Fruit fly (Drosophila melanogaster): ENCODE results near the gene CG12535.
A peak's percentile ranks its signal among the peaks of the same experiment; 100 is the strongest.

CG12535 gene

DNA sequence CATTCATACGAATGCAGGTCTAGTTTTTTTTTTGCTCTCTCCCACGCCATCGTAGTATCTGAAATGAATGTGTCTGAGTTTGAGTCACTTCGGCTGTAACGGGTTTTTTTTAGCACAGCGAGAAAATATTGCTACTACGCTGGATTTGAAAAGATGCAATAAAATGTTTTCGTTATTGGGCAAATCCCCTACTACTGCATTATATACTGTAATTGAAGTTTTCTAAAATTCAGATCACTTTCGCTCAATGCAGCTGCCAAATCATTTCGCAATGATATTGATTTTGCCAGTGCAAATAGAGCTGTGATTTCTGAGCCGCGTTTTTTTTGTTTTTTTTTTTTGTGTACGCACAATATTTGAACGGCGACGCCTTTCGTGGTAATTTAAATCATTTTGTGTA is 15.8 kb downstream of the CG12535 start (continued):
- no peak for TF ChIP-seq bigmax (GFP tag; optimal IDR thresholded peaks at IDR 0.05)
- TF ChIP-seq CG7963 (GFP tag; IDR thresholded peaks at IDR 0.05; ENCODE audit: partially characterized antibody) = no peak
- no peak for TF ChIP-seq CG17829 (tag; optimal IDR thresholded peaks at IDR 0.05)
- TF ChIP-seq Dip2 (GFP tag; IDR thresholded peaks at IDR 0.05) = no peak
- TF ChIP-seq tgo (GFP tag; IDR thresholded peaks at IDR 0.05) = peak; percentile 53; the same call in 2 of the 3 replicates
- no peak for TF ChIP-seq CG15696 (tag; optimal IDR thresholded peaks at IDR 0.05)
- TF ChIP-seq Camta (GFP tag; optimal IDR thresholded peaks at IDR 0.05) = peak; percentile 14
- TF ChIP-seq CG1792 (GFP tag; optimal IDR thresholded peaks at IDR 0.05) = no peak
- no peak for TF ChIP-seq vnd (GFP tag; IDR thresholded peaks at IDR 0.05; ENCODE audit: partially characterized antibody)
- 0 out of 2 replicates have a peak, but pooled peaks have one; percentile 26 for TF ChIP-seq klu (GFP tag; IDR thresholded peaks at IDR 0.05)
- no peak for TF ChIP-seq lola (GFP tag; optimal IDR thresholded peaks at IDR 0.05)
- TF ChIP-seq Six4 (GFP tag; optimal IDR thresholded peaks at IDR 0.05) = no peak
- no peak for TF ChIP-seq CG10959 (GFP tag; IDR thresholded peaks at IDR 0.05)
- TF ChIP-seq schlank (tag; optimal IDR thresholded peaks at IDR 0.05) = no peak
- TF ChIP-seq mld (GFP tag; IDR thresholded peaks at IDR 0.05; ENCODE audit: partially characterized antibody) = no peak
- peak; percentile 53 for TF ChIP-seq dysf (GFP tag; IDR thresholded peaks at IDR 0.05)
- TF ChIP-seq CG12391 (tag; optimal IDR thresholded peaks at IDR 0.05) = peak; percentile 29
- no peak for TF ChIP-seq inv (GFP tag; IDR thresholded peaks at IDR 0.05; ENCODE audit: partially characterized antibody)
- TF ChIP-seq H2.0 (GFP tag; IDR thresholded peaks at IDR 0.05) = peak; percentile 65
- peak; percentile 25 for TF ChIP-seq tin (GFP tag; optimal IDR thresholded peaks at IDR 0.05)
- TF ChIP-seq CG32772 (GFP tag; IDR thresholded peaks at IDR 0.05) = peak; percentile 52; the same call in 1 of the 2 replicates
- TF ChIP-seq hth (optimal IDR thresholded peaks at IDR 0.05) = no peak
- TF ChIP-seq Ets97D (GFP tag; optimal IDR thresholded peaks at IDR 0.05) = no peak
- no peak for TF ChIP-seq pan (optimal IDR thresholded peaks at IDR 0.05)
- TF ChIP-seq pan (GFP tag; optimal IDR thresholded peaks at IDR 0.05 in 1 of 2, IDR thresholded peaks at IDR 0.05 in 1 of 2) = peak in 1 of 2 experiments; percentile 75
- TF ChIP-seq CG8478 (optimal IDR thresholded peaks at IDR 0.05) = no peak
- no peak for TF ChIP-seq CG15601 (tag; optimal IDR thresholded peaks at IDR 0.05)
- TF ChIP-seq HLH3B (GFP tag; IDR thresholded peaks at IDR 0.05) = peak; percentile 52; the same call in 1 of the 2 replicates
- no peak for TF ChIP-seq Hand (GFP tag; optimal IDR thresholded peaks at IDR 0.05)
- TF ChIP-seq CG9727 (GFP tag; optimal IDR thresholded peaks at IDR 0.05) = no peak
- peak; percentile 8 for TF ChIP-seq Ssrp (tag; optimal IDR thresholded peaks at IDR 0.05)
- no peak for TF ChIP-seq vfl (GFP tag; optimal IDR thresholded peaks at IDR 0.05)
- TF ChIP-seq PHDP (tag; optimal IDR thresholded peaks at IDR 0.05) = peak; percentile 42
- no peak for TF ChIP-seq gcm2 (GFP tag; optimal IDR thresholded peaks at IDR 0.05)
- no peak for TF ChIP-seq CG6254 (GFP tag; optimal IDR thresholded peaks at IDR 0.05)
- peak; percentile 7; the same call in 1 of the 2 replicates for TF ChIP-seq CG4360 (GFP tag; IDR thresholded peaks at IDR 0.05)
- TF ChIP-seq bbx (GFP tag; IDR thresholded peaks at IDR 0.05; ENCODE audit: partially characterized antibody) = no peak
- no peak for TF ChIP-seq NC2β (GFP tag; optimal IDR thresholded peaks at IDR 0.05)
- TF ChIP-seq repo (GFP tag; optimal IDR thresholded peaks at IDR 0.05) = no peak
- no peak for TF ChIP-seq CG7271 (tag; optimal IDR thresholded peaks at IDR 0.05)
- no peak for TF ChIP-seq exex (tag; optimal IDR thresholded peaks at IDR 0.05)
- no peak for TF ChIP-seq pros (GFP tag; optimal IDR thresholded peaks at IDR 0.05)
- TF ChIP-seq sug (tag; optimal IDR thresholded peaks at IDR 0.05) = no peak
- TF ChIP-seq Sry-β (GFP tag; optimal IDR thresholded peaks at IDR 0.05) = no peak
- peak; percentile 38 for TF ChIP-seq unpg (GFP tag; optimal IDR thresholded peaks at IDR 0.05)
- TF ChIP-seq CG7556 (GFP tag; optimal IDR thresholded peaks at IDR 0.05) = peak; percentile 8
- TF ChIP-seq CG18619 (GFP tag; optimal IDR thresholded peaks at IDR 0.05) = no peak
- no peak for TF ChIP-seq CG4854 (GFP tag; optimal IDR thresholded peaks at IDR 0.05)
- no peak for TF ChIP-seq run (tag; optimal IDR thresholded peaks at IDR 0.05)
- TF ChIP-seq sens (GFP tag) = peak; percentile 88
- TF ChIP-seq sd (tag; optimal IDR thresholded peaks at IDR 0.05) = no peak
- TF ChIP-seq CG11085 (GFP tag; IDR thresholded peaks at IDR 0.05) = no peak
